Worm (Caenorhabditis elegans): ENCODE results near the gene hsp-6.

hsp-6 gene

DNA sequence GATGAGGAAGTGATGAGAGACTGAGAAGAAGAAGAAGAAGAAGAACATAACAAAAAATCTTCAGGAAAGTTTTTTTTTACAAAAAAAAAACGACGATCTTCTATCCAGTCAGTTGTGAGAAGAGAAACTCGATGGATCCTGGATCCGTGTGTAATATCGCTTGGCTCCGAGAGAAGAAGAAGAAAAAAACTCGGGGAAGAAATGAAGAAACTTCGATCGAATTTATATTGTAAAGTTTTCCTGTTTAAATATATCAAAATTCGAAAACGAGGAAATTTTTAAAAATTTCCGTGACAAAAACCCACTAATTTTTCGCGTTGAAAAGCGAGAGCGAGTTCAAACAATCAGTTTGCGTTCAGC lies 3.3 kb downstream of the hsp-6 start, which contains the start of gene adss-1:
Gene adss-1, minus strand, starts transcription at position 101 of the 360 bp plus-strand sequence.
- no peak for TF ChIP-seq snpc-4 (tag; optimal IDR thresholded peaks at IDR 0.05)
- no peak for TF ChIP-seq dpl-1 (GFP tag; optimal IDR thresholded peaks at IDR 0.05)
- no peak for TF ChIP-seq lin-39 (tag; optimal IDR thresholded peaks at IDR 0.05)
- TF ChIP-seq grh-1 (GFP tag; IDR thresholded peaks at IDR 0.05): no peak
- TF ChIP-seq isw-1 (GFP tag; IDR thresholded peaks at IDR 0.05): no peak

DNA sequence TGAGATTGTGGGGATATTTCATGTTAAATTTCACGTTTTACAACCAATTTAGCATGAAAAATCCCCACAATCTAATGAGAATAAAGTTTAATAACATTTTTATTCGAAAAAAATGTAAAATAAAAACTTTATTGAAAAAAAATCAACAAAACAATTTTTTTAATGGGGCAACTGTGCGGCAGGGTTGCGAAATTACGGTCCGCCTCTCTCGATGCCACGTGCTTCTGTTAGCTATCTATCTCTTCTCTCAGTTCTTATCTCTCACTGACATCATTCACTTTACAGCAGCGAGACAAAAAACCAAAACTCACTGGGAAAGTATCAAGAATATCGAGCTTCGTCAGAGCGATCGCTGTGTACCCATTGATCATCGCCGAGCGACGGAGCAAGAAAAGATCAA lies 6.0 kb downstream of the hsp-6 start:
- TF ChIP-seq tbx-2 (tag; optimal IDR thresholded peaks at IDR 0.05) (peak; percentile 32), mdl-1 (tag; optimal IDR thresholded peaks at IDR 0.05) (peak in 1 of 2 experiments; percentile 72), fkh-4 (tag; optimal IDR thresholded peaks at IDR 0.05; ENCODE audit: borderline replicate concordance) (no peak), nhr-90 (tag; optimal IDR thresholded peaks at IDR 0.05; ENCODE audit: poor library complexity) (no peak), hpl-2 (GFP tag; optimal IDR thresholded peaks at IDR 0.05) (peak; percentile 2), nhr-19 (GFP tag; conservative IDR thresholded peaks at IDR 0.05) (peak; percentile 31), skn-1 (tag; optimal IDR thresholded peaks at IDR 0.05) (peak; percentile 39), dpl-1 (GFP tag; optimal IDR thresholded peaks at IDR 0.05) (peak in 1 of 3 experiments; percentile 21), elt-3 (tag; optimal IDR thresholded peaks at IDR 0.05) (peak in 1 of 6 experiments; percentile 23), tlp-1 (tag; optimal IDR thresholded peaks at IDR 0.05) (no peak), lin-35 (GFP tag; optimal IDR thresholded peaks at IDR 0.05) (peak in 1 of 2 experiments; percentile 18), pax-3 (tag; optimal IDR thresholded peaks at IDR 0.05) (no peak), nhr-71 (tag; optimal IDR thresholded peaks at IDR 0.05) (peak; percentile 65), lsy-2 (tag; optimal IDR thresholded peaks at IDR 0.05) (peak in 1 of 2 experiments; percentile 35), nhr-20 (tag; optimal IDR thresholded peaks at IDR 0.05) (peak; percentile 22), sox-4 (tag; optimal IDR thresholded peaks at IDR 0.05) (no peak), pqm-1 (tag; optimal IDR thresholded peaks at IDR 0.05) (no peak), snu-23 (GFP tag; optimal IDR thresholded peaks at IDR 0.05) (peak; percentile 26)

DNA sequence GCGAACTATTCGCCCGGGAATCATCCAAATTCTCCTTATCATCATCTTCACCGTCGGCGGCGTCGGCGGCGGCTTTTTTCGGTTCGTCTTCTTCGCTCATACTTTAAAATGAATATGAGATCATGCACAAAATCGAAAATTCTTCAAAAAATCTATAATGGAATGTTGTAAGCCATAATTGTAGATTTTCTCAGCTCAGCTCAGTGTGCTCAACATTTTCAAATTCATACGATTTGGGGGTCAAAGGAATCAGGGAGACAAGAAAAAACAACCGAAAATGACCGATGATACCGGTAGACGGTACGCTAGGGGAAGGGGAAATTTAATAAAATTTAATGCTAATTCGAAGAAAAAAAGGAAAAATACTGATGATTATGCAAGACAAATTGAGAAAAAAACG lies 8.0 kb downstream of the hsp-6 start, which contains the start of gene ccep-97:
Gene ccep-97, minus strand, starts transcription at position 101 of the 400 bp plus-strand sequence.
- TF ChIP-seq unc-30 (tag; optimal IDR thresholded peaks at IDR 0.05): no peak

DNA sequence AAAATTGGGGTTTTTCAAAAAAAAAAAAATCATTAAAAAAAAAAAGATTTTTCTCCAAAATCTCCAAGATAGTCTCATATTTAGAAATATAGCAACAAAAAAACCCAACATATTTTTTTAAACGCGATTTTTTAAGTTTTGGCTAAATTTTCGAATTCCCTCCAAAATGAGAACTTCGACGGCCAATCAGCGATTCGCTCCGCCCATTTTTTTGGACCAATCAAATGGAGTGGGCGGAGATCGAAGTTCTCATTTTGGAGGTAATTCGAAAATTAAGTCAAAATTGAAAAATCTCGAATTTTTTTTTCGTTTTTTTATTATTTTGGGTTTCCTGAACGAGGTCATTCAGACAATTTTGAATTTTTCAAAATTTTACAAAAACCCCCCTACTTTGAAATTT lies 12.7 kb downstream of the hsp-6 start:
- no peak for TF ChIP-seq egl-27 (tag; optimal IDR thresholded peaks at IDR 0.05)
- no peak for TF ChIP-seq nhr-90 (tag; optimal IDR thresholded peaks at IDR 0.05; ENCODE audit: poor library complexity)
- no peak for TF ChIP-seq lin-15B (tag; optimal IDR thresholded peaks at IDR 0.05)
- no peak for TF ChIP-seq efl-1 (optimal IDR thresholded peaks at IDR 0.05)
- TF ChIP-seq efl-1 (GFP tag; optimal IDR thresholded peaks at IDR 0.05 in 1 of 2): peak in 1 of 2 experiments; percentile 18
- no peak for TF ChIP-seq lin-13 (GFP tag; optimal IDR thresholded peaks at IDR 0.05)

DNA sequence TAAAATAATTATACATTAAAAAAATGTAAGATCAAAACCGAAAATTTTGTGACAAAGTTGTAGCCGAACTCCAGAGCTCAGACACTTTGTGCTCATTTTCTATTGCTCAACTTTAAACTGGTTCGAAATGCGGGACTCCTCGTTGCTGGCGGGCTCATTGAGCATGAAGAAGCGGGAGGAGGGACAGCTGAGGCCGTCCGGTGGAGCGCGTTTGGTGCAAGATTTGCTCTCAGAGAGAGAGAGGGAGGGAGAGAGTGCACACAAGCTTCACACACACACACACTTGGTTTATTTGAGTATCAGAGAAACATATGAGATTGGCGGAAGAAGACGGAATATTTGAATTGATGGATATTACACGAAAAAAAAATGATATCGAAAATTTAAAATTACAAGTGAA lies 15.9 kb downstream of the hsp-6 start:
- peak; percentile 55 for TF ChIP-seq snu-23 (GFP tag; optimal IDR thresholded peaks at IDR 0.05)
- peak; percentile 58 for TF ChIP-seq nhr-71 (tag; optimal IDR thresholded peaks at IDR 0.05)
- TF ChIP-seq dsc-1 (tag; optimal IDR thresholded peaks at IDR 0.05): peak; percentile 44
- no peak; the same call in 1 of the 2 replicates for TF ChIP-seq nhr-19 (GFP tag; conservative IDR thresholded peaks at IDR 0.05)
- TF ChIP-seq lin-15B (tag; optimal IDR thresholded peaks at IDR 0.05): peak; percentile 47
- TF ChIP-seq ceh-8 (GFP tag; optimal IDR thresholded peaks at IDR 0.05): no peak
- peak in 1 of 2 experiments; percentile 62 for TF ChIP-seq lin-35 (GFP tag; optimal IDR thresholded peaks at IDR 0.05)
- peak; percentile 21 for TF ChIP-seq nhr-47 (tag; optimal IDR thresholded peaks at IDR 0.05)
- no peak for TF ChIP-seq ztf-11 (tag; optimal IDR thresholded peaks at IDR 0.05)
- peak; percentile 2 for TF ChIP-seq F16B12.6 (tag; optimal IDR thresholded peaks at IDR 0.05)
- TF ChIP-seq pqm-1 (tag; optimal IDR thresholded peaks at IDR 0.05): no peak
- TF ChIP-seq sup-37 (GFP tag; optimal IDR thresholded peaks at IDR 0.05): no peak
- TF ChIP-seq fkh-8 (tag; optimal IDR thresholded peaks at IDR 0.05): peak; percentile 69
- TF ChIP-seq grh-1 (GFP tag; IDR thresholded peaks at IDR 0.05): no peak
- TF ChIP-seq efl-1 (optimal IDR thresholded peaks at IDR 0.05): peak; percentile 41 to 51
- TF ChIP-seq efl-1 (GFP tag; optimal IDR thresholded peaks at IDR 0.05 in 1 of 2): peak; percentile 42 to 80
- peak in 1 of 2 experiments; percentile 65 for TF ChIP-seq lsy-2 (tag; optimal IDR thresholded peaks at IDR 0.05)
- peak in 2 of 3 experiments; percentile 13 to 65 for TF ChIP-seq ceh-82 (tag; optimal IDR thresholded peaks at IDR 0.05)
- no peak for TF ChIP-seq nhr-28 (tag; optimal IDR thresholded peaks at IDR 0.05)
- no peak for TF ChIP-seq nhr-12 (tag; optimal IDR thresholded peaks at IDR 0.05)
- peak; percentile 85 for TF ChIP-seq lin-14 (GFP tag; optimal IDR thresholded peaks at IDR 0.05)
- no peak for TF ChIP-seq C04F5.9 (tag; optimal IDR thresholded peaks at IDR 0.05)
- TF ChIP-seq nhr-20 (tag; optimal IDR thresholded peaks at IDR 0.05): peak; percentile 30
- peak; percentile 27 for TF ChIP-seq skn-1 (tag; optimal IDR thresholded peaks at IDR 0.05)
- TF ChIP-seq egl-13 (tag; optimal IDR thresholded peaks at IDR 0.05): peak; percentile 32
- no peak for TF ChIP-seq lir-3 (tag; optimal IDR thresholded peaks at IDR 0.05; ENCODE audit: poor library complexity)
- peak; percentile 14 for TF ChIP-seq mep-1 (tag; optimal IDR thresholded peaks at IDR 0.05)

Data from whole organism, L1 larva.